Fruit fly (Drosophila melanogaster): ENCODE results near the gene CG7886.

The CG7886 gene

dm6 chr3R:14656760-14657604 lies 14.6 kb upstream of the CG7886 start, which contains the start of gene CG3505 (continued):
- TF ChIP-seq vri (GFP tag; optimal IDR thresholded peaks at IDR 0.05) (no peak), CG3032 (tag; optimal IDR thresholded peaks at IDR 0.05) (peak; percentile 39), Smox (GFP tag; optimal IDR thresholded peaks at IDR 0.05) (no peak), dac (GFP tag; optimal IDR thresholded peaks at IDR 0.05) (no peak), cyc (GFP tag; optimal IDR thresholded peaks at IDR 0.05) (no peak), CG1621 (tag; optimal IDR thresholded peaks at IDR 0.05) (peak; percentile 53), CG16779 (tag; optimal IDR thresholded peaks at IDR 0.05) (peak; percentile 21), Eip93F (GFP tag; optimal IDR thresholded peaks at IDR 0.05) (no peak), acj6 (GFP tag; optimal IDR thresholded peaks at IDR 0.05) (no peak), CG6276 (GFP tag; optimal IDR thresholded peaks at IDR 0.05) (no peak), achi (GFP tag; optimal IDR thresholded peaks at IDR 0.05) (peak; percentile 12), esn (GFP tag; optimal IDR thresholded peaks at IDR 0.05) (peak; percentile 14), topi (GFP tag; optimal IDR thresholded peaks at IDR 0.05) (peak; percentile 20), salr (GFP tag; optimal IDR thresholded peaks at IDR 0.05) (no peak), fd85E (GFP tag; optimal IDR thresholded peaks at IDR 0.05) (no peak), fkh (GFP tag; optimal IDR thresholded peaks at IDR 0.05) (no peak), Sox15 (GFP tag; optimal IDR thresholded peaks at IDR 0.05) (peak; percentile 16), Met (GFP tag; optimal IDR thresholded peaks at IDR 0.05) (no peak), OdsH (GFP tag; optimal IDR thresholded peaks at IDR 0.05) (no peak), Eip75B (GFP tag; optimal IDR thresholded peaks at IDR 0.05) (peak; percentile 56)

- TF ChIP-seq CG15336 (GFP tag; IDR thresholded peaks at IDR 0.05) (peak; percentile 45; the same call in 1 of the 2 replicates), Hr4 (GFP tag; optimal IDR thresholded peaks at IDR 0.05) (peak; percentile 53), fkh (GFP tag; optimal IDR thresholded peaks at IDR 0.05) (peak; percentile 43), Ets96B (tag; optimal IDR thresholded peaks at IDR 0.05) (peak; percentile 33), dac (GFP tag; optimal IDR thresholded peaks at IDR 0.05) (peak; percentile 12), CG10631 (GFP tag; optimal IDR thresholded peaks at IDR 0.05) (peak; percentile 38), achi (GFP tag; optimal IDR thresholded peaks at IDR 0.05) (peak; percentile 12), Sox14 (GFP tag; optimal IDR thresholded peaks at IDR 0.05) (peak; percentile 35), Blimp-1 (GFP tag; optimal IDR thresholded peaks at IDR 0.05) (no peak), CG8632 (GFP tag; optimal IDR thresholded peaks at IDR 0.05) (no peak), pdm3 (GFP tag; optimal IDR thresholded peaks at IDR 0.05) (peak; percentile 37), CG6276 (GFP tag; optimal IDR thresholded peaks at IDR 0.05) (peak; percentile 50), lz (GFP tag; optimal IDR thresholded peaks at IDR 0.05) (peak; percentile 4), OdsH (GFP tag; optimal IDR thresholded peaks at IDR 0.05) (peak; percentile 33), topi (GFP tag; optimal IDR thresholded peaks at IDR 0.05) (peak; percentile 40), CG3919 (GFP tag; optimal IDR thresholded peaks at IDR 0.05) (peak; percentile 46), CG31627 (GFP tag; optimal IDR thresholded peaks at IDR 0.05) (no peak), fd59A (GFP tag; optimal IDR thresholded peaks at IDR 0.05) (no peak), Eip78C (GFP tag) (peak; percentile 87), CG1621 (tag; optimal IDR thresholded peaks at IDR 0.05) (no peak), Eip75B (GFP tag; optimal IDR thresholded peaks at IDR 0.05) (peak; percentile 27), CG6792 (GFP tag; optimal IDR thresholded peaks at IDR 0.05) (peak; percentile 0), CG6163 (GFP tag; IDR thresholded peaks at IDR 0.05) (0 out of 3 replicates have a peak, but pooled peaks have one; percentile 25), svp (GFP tag) (peak; percentile 55), acj6 (GFP tag; optimal IDR thresholded peaks at IDR 0.05) (peak; percentile 16), Lpt (GFP tag; optimal IDR thresholded peaks at IDR 0.05) (no peak), CG11762 (GFP tag; optimal IDR thresholded peaks at IDR 0.05; ENCODE audit: insufficient read depth) (no peak), eg (GFP tag; IDR thresholded peaks at IDR 0.05) (peak; percentile 39; the same call in 1 of the 3 replicates), CG3032 (tag; optimal IDR thresholded peaks at IDR 0.05) (peak; percentile 39), ss (GFP tag; optimal IDR thresholded peaks at IDR 0.05) (peak in 1 of 2 experiments; percentile 18), Eip93F (GFP tag; optimal IDR thresholded peaks at IDR 0.05) (no peak), spab (GFP tag; optimal IDR thresholded peaks at IDR 0.05) (no peak), esn (GFP tag; optimal IDR thresholded peaks at IDR 0.05) (peak; percentile 4), CG32006 (GFP tag; optimal IDR thresholded peaks at IDR 0.05) (peak; percentile 64), CG8119 (GFP tag; IDR thresholded peaks at IDR 0.05) (peak; percentile 73), dsx (GFP tag; optimal IDR thresholded peaks at IDR 0.05; ENCODE audit: poor library complexity, severe bottlenecking) (peak; percentile 36)
Observed at dm6 chr3R:14655912-14656700, 13.7 kb upstream of the CG7886 start.

All from whole organism, prepupa.